Fruit fly (Drosophila melanogaster) whole organism, embryonic: ENCODE data around the gene Pbgs.

Experiments
- Ada2b ChIP-seq: fragments of 200-800 bp; sonication (Bioruptor generic); IDR thresholded peaks from 2 replicates; pipeline ENCODE4 v1.3.6; 2022; ENCODE audit warnings: missing biosample characterization, missing genetic modification characterization
- Blimp-1 ChIP-seq: fragments of 200-800 bp; sonication (Bioruptor generic); optimal IDR thresholded peaks from 3 replicates; lab custom pipeline; 2018; ENCODE audit warnings: missing biosample characterization, missing genetic modification characterization, mild to moderate bottlenecking, moderate library complexity, missing genetic modification reagents
- CG10654 ChIP-seq: fragments of 200-800 bp; sonication (Bioruptor generic); optimal IDR thresholded peaks from 2 replicates; lab custom pipeline; 2016; ENCODE audit warnings: missing biosample characterization, missing genetic modification characterization
- CG12155 ChIP-seq: fragments of 200-800 bp; sonication (Bioruptor generic); optimal IDR thresholded peaks from 3 replicates; lab custom pipeline; 2016; ENCODE audit warnings: missing biosample characterization, missing genetic modification characterization
- CG12299 ChIP-seq: fragments of 200-800 bp; sonication (Bioruptor generic); optimal IDR thresholded peaks from 2 replicates; lab custom pipeline; 2018; ENCODE audit warnings: missing biosample characterization, mild to moderate bottlenecking, missing genetic modification characterization
- CG13123 ChIP-seq: fragments of 200-800 bp; sonication (Bioruptor generic); optimal IDR thresholded peaks from 2 replicates; lab custom pipeline; 2016; ENCODE audit warnings: missing biosample characterization, missing genetic modification characterization
- CG14441 ChIP-seq: fragments of 200-800 bp; sonication (Bioruptor generic); IDR thresholded peaks from 2 replicates; pipeline ENCODE4 v1.3.6; 2022; ENCODE audit warnings: missing biosample characterization, missing genetic modification characterization
- CG15514 ChIP-seq: fragments of 200-800 bp; sonication (Bioruptor generic); optimal IDR thresholded peaks from 3 replicates; lab custom pipeline; 2017; ENCODE audit warnings: missing biosample characterization, missing genetic modification characterization, mild to moderate bottlenecking, moderate library complexity, missing genetic modification reagents
- CG15696 ChIP-seq: fragments of 200-800 bp; sonication (Bioruptor generic); optimal IDR thresholded peaks from 2 replicates; lab custom pipeline; 2019; ENCODE audit warnings: missing biosample characterization, mild to moderate bottlenecking, missing genetic modification characterization, moderate library complexity
- CG18011 ChIP-seq: fragments of 200-800 bp; sonication (Bioruptor generic); optimal IDR thresholded peaks from 2 replicates; lab custom pipeline; 2017; ENCODE audit warnings: missing biosample characterization, missing genetic modification characterization, mild to moderate bottlenecking, moderate library complexity, missing genotype
- CG32772 ChIP-seq: fragments of 200-800 bp; sonication (Bioruptor generic); IDR thresholded peaks from 2 replicates; pipeline ENCODE4 v1.3.6; 2022; ENCODE audit warnings: missing biosample characterization, missing genetic modification characterization
- CG34422 ChIP-seq: fragments of 200-800 bp; sonication (Bioruptor generic); IDR thresholded peaks from 3 replicates; pipeline ENCODE4 v1.3.6; 2022; ENCODE audit warnings: missing biosample characterization, missing genetic modification characterization
- CG4424 ChIP-seq: fragments of 200-800 bp; sonication (Bioruptor generic); optimal IDR thresholded peaks from 3 replicates; lab custom pipeline; 2016; ENCODE audit warnings: missing biosample characterization, missing genetic modification characterization
- CG5245 ChIP-seq: fragments of 200-800 bp; sonication (Bioruptor generic); optimal IDR thresholded peaks from 3 replicates; lab custom pipeline; 2016; ENCODE audit warnings: missing biosample characterization, missing genetic modification characterization
- CG7357 ChIP-seq: fragments of 200-800 bp; sonication (Bioruptor generic); IDR thresholded peaks from 3 replicates; pipeline ENCODE4 v1.3.6; 2022; ENCODE audit warnings: missing biosample characterization, missing genetic modification characterization
- CG7745 ChIP-seq: fragments of 200-800 bp; sonication (Bioruptor generic); optimal IDR thresholded peaks from 2 replicates; lab custom pipeline; 2018; ENCODE audit warnings: missing biosample characterization, mild to moderate bottlenecking, missing genetic modification characterization, moderate library complexity
- CG8281 ChIP-seq: fragments of 200-800 bp; sonication (Bioruptor generic); optimal IDR thresholded peaks from 2 replicates; lab custom pipeline; 2018; ENCODE audit warnings: missing biosample characterization, mild to moderate bottlenecking, missing genetic modification characterization, moderate library complexity
- CG9797 ChIP-seq: fragments of 200-800 bp; sonication (Bioruptor generic); optimal IDR thresholded peaks from 3 replicates; lab custom pipeline; 2018; ENCODE audit warnings: missing biosample characterization, mild to moderate bottlenecking, missing genetic modification characterization
- CHES-1-like ChIP-seq: fragments of 200-800 bp; sonication (Bioruptor generic); optimal IDR thresholded peaks from 2 replicates; lab custom pipeline; 2016; ENCODE audit warnings: missing biosample characterization, missing genetic modification characterization
- Camta ChIP-seq: fragments of 200-800 bp; sonication (Bioruptor generic); optimal IDR thresholded peaks from 2 replicates; lab custom pipeline; 2016; ENCODE audit warnings: missing biosample characterization, missing genetic modification characterization
- CoRest ChIP-seq: fragments of 200-800 bp; sonication (Bioruptor generic); optimal IDR thresholded peaks from 3 replicates; lab custom pipeline; 2018; ENCODE audit warnings: missing biosample characterization, mild to moderate bottlenecking, missing genetic modification characterization, moderate library complexity
- D19B ChIP-seq: fragments of 200-800 bp; sonication (Bioruptor generic); optimal IDR thresholded peaks from 2 replicates; lab custom pipeline; 2017; ENCODE audit warnings: missing biosample characterization, mild to moderate bottlenecking, missing genetic modification characterization
- Fer2 ChIP-seq: fragments of 200-800 bp; sonication (Bioruptor generic); optimal IDR thresholded peaks from 2 replicates; lab custom pipeline; 2018; ENCODE audit warnings: missing biosample characterization, mild to moderate bottlenecking, missing genetic modification characterization, moderate library complexity
- H2.0 ChIP-seq: fragments of 200-800 bp; sonication (Bioruptor generic); IDR thresholded peaks from 2 replicates; pipeline ENCODE4 v1.3.6; 2022; ENCODE audit warnings: missing biosample characterization, missing genetic modification characterization
- Hr78 ChIP-seq, 2 experiments: fragments of 200-800 bp in 1 of 2; fragments of >200 bp in 1 of 2; sonication (Bioruptor generic) in 1 of 2; optimal IDR thresholded peaks; 2 replicates each; lab custom pipeline; 2017 to 2019; ENCODE audit warnings: missing biosample characterization in 2 of 2, missing genetic modification characterization in 2 of 2, mild to moderate bottlenecking in 1 of 2, moderate library complexity in 1 of 2
- Jarid2 ChIP-seq: fragments of 200-800 bp; sonication (Bioruptor generic); optimal IDR thresholded peaks from 3 replicates; lab custom pipeline; 2017; ENCODE audit warnings: mild to moderate bottlenecking, missing biosample characterization, missing genetic modification reagents, missing genetic modification characterization
- Sox102F ChIP-seq: fragments of 200-800 bp; sonication (Bioruptor generic); optimal IDR thresholded peaks from 2 replicates; lab custom pipeline; 2018; ENCODE audit warnings: missing biosample characterization, mild to moderate bottlenecking, missing genetic modification characterization, moderate library complexity
- Sry-δ ChIP-seq: fragments of 200-800 bp; sonication (Bioruptor generic); optimal IDR thresholded peaks from 2 replicates; lab custom pipeline; 2016; ENCODE audit warnings: missing biosample characterization, missing genetic modification characterization
- al ChIP-seq: fragments of 200-800 bp; sonication (Bioruptor generic); IDR thresholded peaks from 2 replicates; pipeline ENCODE4 v1.3.6; 2022; ENCODE audit warnings: missing biosample characterization, missing genetic modification characterization
- bowl ChIP-seq: fragments of 200-800 bp; sonication (Bioruptor generic); IDR thresholded peaks from 2 replicates; pipeline ENCODE4 v1.3.6; 2022; ENCODE audit warnings: missing biosample characterization, missing genetic modification characterization
- cas ChIP-seq: fragments of 200-800 bp; sonication (Bioruptor generic); IDR thresholded peaks from 2 replicates; pipeline ENCODE4 v1.3.6; 2022; ENCODE audit warnings: missing biosample characterization, missing genetic modification characterization
- chm ChIP-seq: fragments of 200-800 bp; sonication (Bioruptor generic); IDR thresholded peaks from 2 replicates; pipeline ENCODE4 v1.3.6; 2022; ENCODE audit warnings: missing biosample characterization, missing genetic modification characterization
- corto ChIP-seq: fragments of 200-800 bp; sonication (Bioruptor generic); optimal IDR thresholded peaks from 2 replicates; lab custom pipeline; 2016; ENCODE audit warnings: missing biosample characterization, mild to moderate bottlenecking, missing genetic modification characterization, moderate library complexity
- dysf ChIP-seq: fragments of 200-800 bp; sonication (Bioruptor generic); IDR thresholded peaks from 3 replicates; pipeline ENCODE4 v1.3.6; 2022; ENCODE audit warnings: missing biosample characterization, missing genetic modification characterization
- gcm ChIP-seq: fragments of 200-800 bp; sonication (Bioruptor generic); optimal IDR thresholded peaks from 2 replicates; lab custom pipeline; 2019; ENCODE audit warnings: missing biosample characterization, mild to moderate bottlenecking, missing genetic modification characterization, moderate library complexity
- gcm2 ChIP-seq: fragments of 200-800 bp; sonication (Bioruptor generic); optimal IDR thresholded peaks from 2 replicates; lab custom pipeline; 2016; ENCODE audit warnings: missing biosample characterization, missing genetic modification characterization
- gfzf ChIP-seq: fragments of 200-800 bp; sonication (Bioruptor generic); optimal IDR thresholded peaks from 2 replicates; lab custom pipeline; 2016; ENCODE audit warnings: missing biosample characterization, mild to moderate bottlenecking, missing genetic modification characterization, moderate library complexity
- kni ChIP-seq: fragments of 200-800 bp; sonication (Bioruptor generic); optimal IDR thresholded peaks from 3 replicates; lab custom pipeline; 2017; ENCODE audit warnings: mild to moderate bottlenecking, missing biosample characterization, missing genetic modification reagents, missing genetic modification characterization
- maf-S ChIP-seq: fragments of 200-800 bp; sonication (Bioruptor generic); optimal IDR thresholded peaks from 2 replicates; lab custom pipeline; 2016; ENCODE audit warnings: missing biosample characterization, missing genetic modification characterization
- oc ChIP-seq: fragments of 200-800 bp; sonication (Bioruptor generic); optimal IDR thresholded peaks from 2 replicates; lab custom pipeline; 2018; ENCODE audit warnings: missing biosample characterization, mild to moderate bottlenecking, missing genetic modification characterization, moderate library complexity
- org-1 ChIP-seq: fragments of 200-800 bp; sonication (Bioruptor generic); optimal IDR thresholded peaks from 2 replicates; lab custom pipeline; 2017; ENCODE audit warnings: missing biosample characterization, missing genetic modification characterization
- pum ChIP-seq: fragments of 200-800 bp; sonication (Bioruptor generic); optimal IDR thresholded peaks from 2 replicates; lab custom pipeline; 2016; ENCODE audit warnings: missing biosample characterization, missing genetic modification characterization
- sug ChIP-seq: fragments of 200-800 bp; optimal IDR thresholded peaks from 2 replicates; lab custom pipeline; 2019; ENCODE audit warnings: missing biosample characterization, mild to moderate bottlenecking, missing genetic modification characterization, moderate library complexity
- tin ChIP-seq: fragments of 200-800 bp; sonication (Bioruptor generic); optimal IDR thresholded peaks from 3 replicates; lab custom pipeline; 2016; ENCODE audit warnings: missing biosample characterization, missing genetic modification characterization
- unc-4 ChIP-seq: fragments of 200-800 bp; sonication (Bioruptor generic); IDR thresholded peaks from 2 replicates; pipeline ENCODE4 v1.3.6; 2022; ENCODE audit warnings: missing biosample characterization, missing genetic modification characterization; ENCODE audit not compliant: partially characterized antibody
- vnd ChIP-seq: fragments of 200-800 bp; sonication (Bioruptor generic); IDR thresholded peaks from 3 replicates; pipeline ENCODE4 v1.3.6; 2022; ENCODE audit warnings: missing biosample characterization, missing genetic modification characterization; ENCODE audit not compliant: partially characterized antibody
- wek ChIP-seq: fragments of 200-800 bp; sonication (Bioruptor generic); optimal IDR thresholded peaks from 3 replicates; lab custom pipeline; 2018; ENCODE audit warnings: missing biosample characterization, mild to moderate bottlenecking, missing genetic modification characterization, moderate library complexity
- zf30C ChIP-seq: fragments of 200-800 bp; sonication (Bioruptor generic); optimal IDR thresholded peaks from 3 replicates; lab custom pipeline; 2018; ENCODE audit warnings: missing biosample characterization, mild to moderate bottlenecking, missing genetic modification characterization

Pbgs gene

dm6 chr3L:12277054-12277879 is 6.1 kb upstream of the Pbgs start, which contains the start of the genes Sms and INPP5E (continued):
- TF ChIP-seq CG5245 (no peak), cas (GFP tag; lab: Robert Waterston, UW) (no peak), zf30C (GFP tag; lab: Kevin White, UChicago) (no peak), oc (tag; lab: Kevin White, UChicago) (no peak), CG9797 (GFP tag; lab: Kevin White, UChicago) (peak; percentile 57), kni (GFP tag; lab: Kevin White, UChicago) (no peak), CG15514 (GFP tag; lab: Kevin White, UChicago) (peak; percentile 95), Hr78 (GFP tag; optimal IDR thresholded peaks at IDR 0.05; lab: Kevin White, UChicago) (peak in 1 of 2 experiments; percentile 7), CG7745 (tag; lab: Kevin White, UChicago) (no peak), CG8281 (tag; lab: Kevin White, UChicago) (no peak), CG12299 (tag; lab: Kevin White, UChicago) (no peak), CG4424 (GFP tag; lab: Kevin White, UChicago) (peak; percentile 34), Jarid2 (GFP tag; lab: Kevin White, UChicago) (no peak), Blimp-1 (no peak), chm (no peak), bowl (GFP tag; lab: Robert Waterston, UW) (no peak), Fer2 (tag; lab: Kevin White, UChicago) (no peak), org-1 (GFP tag; lab: Kevin White, UChicago) (no peak), corto (no peak), maf-S (no peak), CHES-1-like (GFP tag; lab: Kevin White, UChicago) (peak; percentile 16), gfzf (GFP tag; lab: Kevin White, UChicago) (peak; percentile 12), tin (GFP tag; lab: Kevin White, UChicago) (peak; percentile 60), CG15696 (tag; lab: Kevin White, UChicago) (peak; percentile 59), unc-4 (peak; percentile 82), Sry-δ (GFP tag; lab: Kevin White, UChicago) (peak; percentile 85), gcm2 (no peak), Sox102F (peak; percentile 49), CG12155 (GFP tag; lab: Kevin White, UChicago) (peak; percentile 43), vnd (peak; percentile 83), Camta (no peak), sug (tag; lab: Kevin White, UChicago) (peak; percentile 73), al (peak; percentile 60), Ada2b (no peak), D19B (GFP tag; lab: Kevin White, UChicago) (no peak), CG14441 (GFP tag; lab: Robert Waterston, UW) (peak; percentile 61), CoRest (tag; lab: Kevin White, UChicago) (peak; percentile 78), CG7357 (GFP tag; lab: Robert Waterston, UW) (no peak), H2.0 (GFP tag; lab: Robert Waterston, UW) (0 out of 2 replicates have a peak, but pooled peaks have one; percentile 27), gcm (peak; percentile 13), dysf (GFP tag; lab: Robert Waterston, UW) (peak; percentile 57; the same call in 2 of the 3 replicates), CG13123 (GFP tag; lab: Kevin White, UChicago) (no peak), CG18011 (GFP tag; lab: Kevin White, UChicago) (peak; percentile 34), pum (GFP tag; lab: Kevin White, UChicago) (peak; percentile 3), CG10654 (peak; percentile 7), CG32772 (GFP tag; lab: Robert Waterston, UW) (peak; percentile 44; the same call in 1 of the 2 replicates), wek (GFP tag; lab: Kevin White, UChicago) (no peak), CG34422 (GFP tag; lab: Robert Waterston, UW) (0 out of 3 replicates have a peak, but pooled peaks have one; percentile 37)
